Fruit fly (Drosophila melanogaster) whole organism, embryonic: ENCODE data around the gene HP1b.
A peak's percentile ranks its signal among the peaks of the same experiment; 100 is the strongest.

Experiments
- Bgb ChIP-seq: fragments of 200-800 bp; sonication (Bioruptor generic); IDR thresholded peaks from 2 replicates; pipeline ENCODE4 v1.3.6; 2022; ENCODE audit warnings: missing biosample characterization, missing genetic modification characterization; ENCODE audit not compliant: partially characterized antibody
- Blimp-1 ChIP-seq: fragments of 200-800 bp; sonication (Bioruptor generic); optimal IDR thresholded peaks from 3 replicates; lab custom pipeline; 2018; ENCODE audit warnings: missing biosample characterization, missing genetic modification characterization, mild to moderate bottlenecking, moderate library complexity, missing genetic modification reagents
- CG11723 ChIP-seq: fragments of 200-800 bp; sonication (Bioruptor generic); optimal IDR thresholded peaks from 2 replicates; lab custom pipeline; 2017; ENCODE audit warnings: missing biosample characterization, mild to moderate bottlenecking, missing genetic modification characterization
- CG12071 ChIP-seq: fragments of 200-800 bp; sonication (Bioruptor generic); optimal IDR thresholded peaks from 3 replicates; lab custom pipeline; 2018; ENCODE audit warnings: missing biosample characterization, mild to moderate bottlenecking, missing genetic modification characterization
- CG12659 ChIP-seq: fragments of 200-800 bp; sonication (Bioruptor generic); optimal IDR thresholded peaks from 3 replicates; lab custom pipeline; 2017; ENCODE audit warnings: mild to moderate bottlenecking, missing biosample characterization, missing genetic modification reagents, missing genetic modification characterization
- CG13287 ChIP-seq: fragments of 200-800 bp; sonication (Bioruptor generic); IDR thresholded peaks from 2 replicates; pipeline ENCODE4 v1.3.6; 2022; ENCODE audit warnings: missing biosample characterization, missing genetic modification characterization; ENCODE audit not compliant: partially characterized antibody
- CG15011 ChIP-seq: fragments of 200-800 bp; sonication (Bioruptor generic); optimal IDR thresholded peaks from 3 replicates; lab custom pipeline; 2018; ENCODE audit warnings: missing biosample characterization, mild to moderate bottlenecking, missing genetic modification characterization
- CG15479 ChIP-seq: fragments of 200-800 bp; sonication (Bioruptor generic); optimal IDR thresholded peaks from 3 replicates; lab custom pipeline; 2019; ENCODE audit warnings: missing biosample characterization, mild to moderate bottlenecking, missing genetic modification characterization, moderate library complexity
- CG15514 ChIP-seq: fragments of 200-800 bp; sonication (Bioruptor generic); optimal IDR thresholded peaks from 3 replicates; lab custom pipeline; 2017; ENCODE audit warnings: missing biosample characterization, missing genetic modification characterization, mild to moderate bottlenecking, moderate library complexity, missing genetic modification reagents
- CG1647 ChIP-seq: fragments of 200-800 bp; sonication (Bioruptor generic); optimal IDR thresholded peaks from 3 replicates; lab custom pipeline; 2016; ENCODE audit warnings: missing biosample characterization, missing genetic modification characterization
- CG17568 ChIP-seq: fragments of 200-800 bp; sonication (Bioruptor generic); optimal IDR thresholded peaks from 2 replicates; lab custom pipeline; 2018; ENCODE audit warnings: missing biosample characterization, mild to moderate bottlenecking, missing genetic modification characterization, moderate library complexity
- CG18599 ChIP-seq: fragments of 200-800 bp; sonication (Bioruptor generic); optimal IDR thresholded peaks from 3 replicates; lab custom pipeline; 2017; ENCODE audit warnings: missing biosample characterization, missing genetic modification characterization, mild to moderate bottlenecking, moderate library complexity, missing genetic modification reagents
- CG2712 ChIP-seq: fragments of 200-800 bp; optimal IDR thresholded peaks from 3 replicates; lab custom pipeline; 2019; ENCODE audit warnings: missing biosample characterization, mild to moderate bottlenecking, missing genetic modification characterization, moderate library complexity
- CG32532 ChIP-seq: fragments of 200-800 bp; sonication (Bioruptor generic); IDR thresholded peaks from 2 replicates; pipeline ENCODE4 v1.3.6; 2022; ENCODE audit warnings: missing biosample characterization, missing genetic modification characterization
- CG34376 ChIP-seq: fragments of 200-800 bp; sonication (Bioruptor generic); optimal IDR thresholded peaks from 2 replicates; lab custom pipeline; 2018; ENCODE audit warnings: missing biosample characterization, mild to moderate bottlenecking, missing genetic modification characterization
- CG4617 ChIP-seq: fragments of 200-800 bp; sonication (Bioruptor generic); optimal IDR thresholded peaks from 3 replicates; lab custom pipeline; 2016; ENCODE audit warnings: missing biosample characterization, missing genetic modification characterization, borderline replicate concordance
- CG7271 ChIP-seq: fragments of 200-800 bp; sonication (Bioruptor generic); optimal IDR thresholded peaks from 2 replicates; lab custom pipeline; 2018; ENCODE audit warnings: missing biosample characterization, mild to moderate bottlenecking, missing genetic modification characterization, moderate library complexity
- CG7357 ChIP-seq: fragments of 200-800 bp; sonication (Bioruptor generic); IDR thresholded peaks from 3 replicates; pipeline ENCODE4 v1.3.6; 2022; ENCODE audit warnings: missing biosample characterization, missing genetic modification characterization
- CG9727 ChIP-seq: fragments of 200-800 bp; sonication (Bioruptor generic); optimal IDR thresholded peaks from 3 replicates; lab custom pipeline; 2017; ENCODE audit warnings: missing biosample characterization, mild to moderate bottlenecking, missing genetic modification characterization
- CG9817 ChIP-seq: fragments of 200-800 bp; sonication (Bioruptor generic); optimal IDR thresholded peaks from 2 replicates; lab custom pipeline; 2018; ENCODE audit warnings: missing biosample characterization, mild to moderate bottlenecking, missing genetic modification characterization, moderate library complexity
- CG9932 ChIP-seq: fragments of 200-800 bp; sonication (Bioruptor generic); IDR thresholded peaks from 2 replicates; pipeline ENCODE4 v1.3.6; 2022; ENCODE audit warnings: missing biosample characterization, missing genetic modification characterization
- Dbx ChIP-seq: fragments of 200-800 bp; sonication (Bioruptor generic); IDR thresholded peaks from 3 replicates; pipeline ENCODE4 v1.3.6; 2022; ENCODE audit warnings: missing biosample characterization, missing genetic modification characterization
- Deaf1 ChIP-seq: fragments of 200-800 bp; optimal IDR thresholded peaks from 3 replicates; lab custom pipeline; 2019; ENCODE audit warnings: missing biosample characterization, mild to moderate bottlenecking, missing genetic modification characterization, moderate library complexity
- E2f2 ChIP-seq: fragments of 200-800 bp; sonication (Bioruptor generic); IDR thresholded peaks from 2 replicates; pipeline ENCODE4 v1.3.6; 2022; ENCODE audit warnings: missing biosample characterization, missing genetic modification characterization
- HLH4C ChIP-seq: fragments of 200-800 bp; sonication (Bioruptor generic); IDR thresholded peaks from 3 replicates; pipeline ENCODE4 v1.3.6; 2022; ENCODE audit warnings: missing biosample characterization, missing genetic modification characterization; ENCODE audit not compliant: partially characterized antibody
- HLH54F ChIP-seq: fragments of 200-800 bp; sonication (Bioruptor generic); optimal IDR thresholded peaks from 3 replicates; lab custom pipeline; 2016; ENCODE audit warnings: missing biosample characterization, missing genetic modification characterization
- Hmr ChIP-seq: fragments of 200-800 bp; sonication (Bioruptor generic); optimal IDR thresholded peaks from 3 replicates; lab custom pipeline; 2017; ENCODE audit warnings: mild to moderate bottlenecking, missing biosample characterization, missing genetic modification reagents, missing genetic modification characterization
- Hmx ChIP-seq: fragments of 200-800 bp; sonication (Bioruptor generic); optimal IDR thresholded peaks from 2 replicates; lab custom pipeline; 2016; ENCODE audit warnings: missing biosample characterization, missing genetic modification characterization
- Lhr ChIP-seq: fragments of 200-800 bp; sonication (Bioruptor generic); optimal IDR thresholded peaks from 3 replicates; lab custom pipeline; 2017; ENCODE audit warnings: mild to moderate bottlenecking, missing biosample characterization, missing genetic modification reagents, missing genetic modification characterization
- Meics ChIP-seq: fragments of 200-800 bp; sonication (Bioruptor generic); optimal IDR thresholded peaks from 2 replicates; lab custom pipeline; 2017; ENCODE audit warnings: missing biosample characterization, mild to moderate bottlenecking, missing genetic modification characterization
- PHDP ChIP-seq: fragments of 200-800 bp; sonication (Bioruptor generic); optimal IDR thresholded peaks from 3 replicates; lab custom pipeline; 2018; ENCODE audit warnings: missing biosample characterization, mild to moderate bottlenecking, missing genetic modification characterization, moderate library complexity
- TFAM ChIP-seq: fragments of 200-800 bp; sonication (Bioruptor generic); optimal IDR thresholded peaks from 2 replicates; lab custom pipeline; 2017; ENCODE audit warnings: missing biosample characterization, missing genetic modification characterization, inconsistent platforms
- Trl ChIP-seq, 3 experiments: fragments of >200 bp in 2 of 3; fragments of 200-800 bp in 1 of 3; sonication (Bioruptor generic) in 1 of 3; optimal IDR thresholded peaks; 2 replicates in 1 of 3; 3 replicates in 2 of 3; lab custom pipeline; 2016 to 2017; ENCODE audit warnings: missing biosample characterization in 1 of 3, missing genetic modification characterization in 1 of 3
- bsh ChIP-seq, 2 experiments: fragments of 200-800 bp; sonication (Bioruptor generic); optimal IDR thresholded peaks; 2 replicates each; lab custom pipeline; 2017 to 2018; ENCODE audit warnings: mild to moderate bottlenecking in 2 of 2, missing biosample characterization in 2 of 2, missing genetic modification characterization in 2 of 2, moderate library complexity in 1 of 2
- ci ChIP-seq: fragments of 200-800 bp; sonication (Bioruptor generic); IDR thresholded peaks from 3 replicates; pipeline ENCODE4 v1.3.6; 2022; ENCODE audit warnings: missing biosample characterization, missing genetic modification characterization
- eyg ChIP-seq: fragments of 200-800 bp; sonication (Bioruptor generic); optimal IDR thresholded peaks from 3 replicates; lab custom pipeline; 2016; ENCODE audit warnings: missing biosample characterization, missing genetic modification characterization
- ftz-f1 ChIP-seq: fragments of 200-800 bp; sonication (Bioruptor generic); optimal IDR thresholded peaks from 2 replicates; lab custom pipeline; 2016; ENCODE audit warnings: missing biosample characterization, missing genetic modification characterization
- gcm2 ChIP-seq: fragments of 200-800 bp; sonication (Bioruptor generic); optimal IDR thresholded peaks from 2 replicates; lab custom pipeline; 2016; ENCODE audit warnings: missing biosample characterization, missing genetic modification characterization
- gsb ChIP-seq: fragments of 200-800 bp; sonication (Bioruptor generic); IDR thresholded peaks from 2 replicates; pipeline ENCODE4 v1.3.6; 2022; ENCODE audit warnings: missing biosample characterization, missing genetic modification characterization
- ham ChIP-seq: fragments of 200-800 bp; sonication (Bioruptor generic); IDR thresholded peaks from 2 replicates; pipeline ENCODE4 v1.3.6; 2022; ENCODE audit warnings: missing biosample characterization, missing genetic modification characterization
- ind ChIP-seq: fragments of 200-800 bp; sonication (Bioruptor generic); optimal IDR thresholded peaks from 3 replicates; lab custom pipeline; 2016; ENCODE audit warnings: missing biosample characterization, missing genetic modification characterization
- insv ChIP-seq, 2 experiments: fragments of 200-800 bp; sonication (Bioruptor generic); optimal IDR thresholded peaks; 3 replicates each; lab custom pipeline; 2016 to 2018; ENCODE audit warnings: missing biosample characterization in 2 of 2, missing genetic modification characterization in 2 of 2
- jumu ChIP-seq: fragments of 200-800 bp; sonication (Bioruptor generic); optimal IDR thresholded peaks from 3 replicates; lab custom pipeline; 2016; ENCODE audit warnings: missing biosample characterization, missing genetic modification characterization
- mirr ChIP-seq: fragments of 200-800 bp; sonication (Bioruptor generic); optimal IDR thresholded peaks from 3 replicates; lab custom pipeline; 2018; ENCODE audit warnings: missing biosample characterization, mild to moderate bottlenecking, missing genetic modification characterization
- odd ChIP-seq: fragments of 200-800 bp; sonication (Bioruptor generic); optimal IDR thresholded peaks from 2 replicates; lab custom pipeline; 2017; ENCODE audit warnings: missing biosample characterization, mild to moderate bottlenecking, missing genetic modification characterization
- salm ChIP-seq: fragments of 200-800 bp; sonication (Bioruptor generic); optimal IDR thresholded peaks from 2 replicates; lab custom pipeline; 2018; ENCODE audit warnings: missing biosample characterization, mild to moderate bottlenecking, missing genetic modification characterization
- sens ChIP-seq: fragments of 200-800 bp; sonication (Bioruptor generic); peaks from one replicate; lab custom pipeline; 2016; ENCODE audit warnings: missing biosample characterization, missing genetic modification characterization
- shn ChIP-seq: fragments of 200-800 bp; sonication (Bioruptor generic); optimal IDR thresholded peaks from 3 replicates; lab custom pipeline; 2016; ENCODE audit warnings: missing biosample characterization, missing genetic modification characterization
- trem ChIP-seq: fragments of 200-800 bp; optimal IDR thresholded peaks from 3 replicates; lab custom pipeline; 2019; ENCODE audit warnings: missing biosample characterization, mild to moderate bottlenecking, missing genetic modification characterization, moderate library complexity

Gene HP1b

dm6 chrX:9078263-9078662, 2.6 kb upstream of the HP1b start, which contains the start of gene CG44325 (continued):
- no peak for TF ChIP-seq HLH54F (GFP tag; lab: Kevin White, UChicago)
- TF ChIP-seq CG7357 (GFP tag; lab: Robert Waterston, UW), result no peak
- no peak for TF ChIP-seq CG9727 (GFP tag; lab: Kevin White, UChicago)
- TF ChIP-seq CG2712, result no peak
- peak; percentile 44; the same call in 1 of the 2 replicates for TF ChIP-seq CG32532 (GFP tag; lab: Robert Waterston, UW)
- TF ChIP-seq CG7271, result no peak
- no peak for TF ChIP-seq CG4617 (GFP tag; lab: Kevin White, UChicago)
- TF ChIP-seq Blimp-1 (GFP tag; lab: Kevin White, UChicago), result peak; percentile 97
- no peak for TF ChIP-seq CG15479 (GFP tag; lab: Kevin White, UChicago)
- peak; percentile 57; the same call in 2 of the 3 replicates for TF ChIP-seq ci (GFP tag; lab: Robert Waterston, UW)
- peak; percentile 13 for TF ChIP-seq Deaf1 (tag; lab: Kevin White, UChicago)
- TF ChIP-seq HLH4C (GFP tag; lab: Robert Waterston, UW), result no peak; the same call in 2 of the 3 replicates
- TF ChIP-seq bsh (GFP tag; optimal IDR thresholded peaks at IDR 0.05; lab: Kevin White, UChicago), result peak in 1 of 2 experiments; percentile 33
- TF ChIP-seq CG9932 (GFP tag; lab: Robert Waterston, UW), result 0 out of 2 replicates have a peak, but pooled peaks have one; percentile 15
- no peak for TF ChIP-seq CG15011 (GFP tag; lab: Kevin White, UChicago)
- 0 out of 2 replicates have a peak, but pooled peaks have one; percentile 7 for TF ChIP-seq E2f2 (GFP tag; lab: Robert Waterston, UW)
- TF ChIP-seq insv (GFP tag; optimal IDR thresholded peaks at IDR 0.05; lab: Kevin White, UChicago), result no peak
- TF ChIP-seq shn, result no peak
- no peak for TF ChIP-seq CG1647 (GFP tag; lab: Kevin White, UChicago)
- no peak for TF ChIP-seq salm
- TF ChIP-seq ftz-f1, result peak; percentile 16
- TF ChIP-seq TFAM (GFP tag; lab: Kevin White, UChicago), result no peak
- peak; percentile 41 for TF ChIP-seq mirr (GFP tag; lab: Kevin White, UChicago)
- peak; percentile 38; the same call in 1 of the 3 replicates for TF ChIP-seq Dbx
- no peak for TF ChIP-seq Trl (optimal IDR thresholded peaks at IDR 0.05; lab: Kevin White, UChicago)
- TF ChIP-seq Trl (GFP tag; optimal IDR thresholded peaks at IDR 0.05; lab: Kevin White, UChicago), result no peak
- TF ChIP-seq jumu (GFP tag; lab: Kevin White, UChicago), result no peak
- TF ChIP-seq gsb (GFP tag; lab: Robert Waterston, UW), result no peak
- no peak for TF ChIP-seq trem
- TF ChIP-seq CG17568 (GFP tag; lab: Kevin White, UChicago), result no peak
- TF ChIP-seq CG11723 (GFP tag; lab: Kevin White, UChicago), result no peak
- no peak for TF ChIP-seq eyg (GFP tag; lab: Kevin White, UChicago)
- TF ChIP-seq CG12659 (GFP tag; lab: Kevin White, UChicago), result no peak
- TF ChIP-seq gcm2 (GFP tag; lab: Kevin White, UChicago), result no peak
- TF ChIP-seq Bgb (GFP tag; lab: Robert Waterston, UW), result peak; percentile 46; the same call in 1 of the 2 replicates
- TF ChIP-seq CG9817, result no peak
- no peak for TF ChIP-seq Meics (GFP tag; lab: Kevin White, UChicago)
- TF ChIP-seq sens, result peak; percentile 63
- no peak for TF ChIP-seq Hmx (GFP tag; lab: Kevin White, UChicago)
- TF ChIP-seq CG12071 (GFP tag; lab: Kevin White, UChicago), result peak; percentile 39
- no peak for TF ChIP-seq Lhr
- TF ChIP-seq CG13287, result peak; percentile 31; the same call in 1 of the 2 replicates
- no peak for TF ChIP-seq PHDP (tag; lab: Kevin White, UChicago)
- no peak for TF ChIP-seq ind (GFP tag; lab: Kevin White, UChicago)
- TF ChIP-seq Hmr (GFP tag; lab: Kevin White, UChicago), result peak; percentile 46
- peak; percentile 31 for TF ChIP-seq CG34376 (GFP tag; lab: Kevin White, UChicago)
- TF ChIP-seq CG15514, result peak; percentile 34
- TF ChIP-seq ham (GFP tag; lab: Robert Waterston, UW), result no peak
- no peak for TF ChIP-seq CG18599 (GFP tag; lab: Kevin White, UChicago)
- peak; percentile 30 for TF ChIP-seq odd
